1 fruit fly cellular context compared by ENCODE assay signal in genomic region chrX:11483297-11483696, dm6.
TF ChIP-seq lines count a peak whose summit lies in the region.

Uba5 (plus strand) TSS chrX:11483518.

TF ChIP-seq in whole organism, embryonic, 481 proteins besides CTCF, POLR2A, EP300 and RAD21 (continued from another document):
- TF ChIP-seq Meics (GFP tag; optimal IDR thresholded peaks at IDR 0.05; lab: Kevin White, UChicago) (no peak), sc (optimal IDR thresholded peaks at IDR 0.05; lab: Kevin White, UChicago) (no peak), sc (GFP tag; optimal IDR thresholded peaks at IDR 0.05; lab: Kevin White, UChicago) (no peak), lab (GFP tag; optimal IDR thresholded peaks at IDR 0.05; lab: Kevin White, UChicago) (no peak), tll (GFP tag; optimal IDR thresholded peaks at IDR 0.05; lab: Kevin White, UChicago) (no peak), Ets65A (GFP tag; lab: Kevin White, UChicago) (no peak), CG4707 (GFP tag; optimal IDR thresholded peaks at IDR 0.05; lab: Kevin White, UChicago) (no peak), unc-4 (GFP tag; IDR thresholded peaks at IDR 0.05; lab: Robert Waterston, UW; ENCODE audit: partially characterized antibody) (peak; percentile 49), row (GFP tag; IDR thresholded peaks at IDR 0.05; lab: Robert Waterston, UW) (no peak), Jarid2 (GFP tag; optimal IDR thresholded peaks at IDR 0.05; lab: Kevin White, UChicago) (no peak), CrebB (tag; optimal IDR thresholded peaks at IDR 0.05; lab: Kevin White, UChicago) (no peak), nerfin-2 (GFP tag; IDR thresholded peaks at IDR 0.05; lab: Robert Waterston, UW; ENCODE audit: partially characterized antibody) (no peak), CG7745 (tag; optimal IDR thresholded peaks at IDR 0.05; lab: Kevin White, UChicago) (no peak), Stat92E (GFP tag; optimal IDR thresholded peaks at IDR 0.05; lab: Kevin White, UChicago) (no peak), CG9727 (GFP tag; optimal IDR thresholded peaks at IDR 0.05; lab: Kevin White, UChicago) (no peak), Camta (GFP tag; optimal IDR thresholded peaks at IDR 0.05; lab: Kevin White, UChicago) (no peak), ap (GFP tag; IDR thresholded peaks at IDR 0.05; lab: Robert Waterston, UW) (no peak), lov (optimal IDR thresholded peaks at IDR 0.05; lab: Kevin White, UChicago) (no peak), lov (GFP tag; IDR thresholded peaks at IDR 0.05; lab: Robert Waterston, UW) (no peak), lola (GFP tag; optimal IDR thresholded peaks at IDR 0.05; lab: Kevin White, UChicago) (no peak), CG2678 (tag; optimal IDR thresholded peaks at IDR 0.05; lab: Kevin White, UChicago) (no peak), Mrtf (GFP tag; IDR thresholded peaks at IDR 0.05; lab: Robert Waterston, UW) (no peak), Bteb2 (GFP tag; optimal IDR thresholded peaks at IDR 0.05; lab: Kevin White, UChicago) (no peak), CG7357 (GFP tag; IDR thresholded peaks at IDR 0.05; lab: Robert Waterston, UW) (no peak), CG12219 (GFP tag; optimal IDR thresholded peaks at IDR 0.05; lab: Kevin White, UChicago) (no peak), Pdp1 (GFP tag; optimal IDR thresholded peaks at IDR 0.05; lab: Kevin White, UChicago) (no peak), nerfin-1 (tag; optimal IDR thresholded peaks at IDR 0.05; lab: Kevin White, UChicago) (no peak), CG1024 (GFP tag; IDR thresholded peaks at IDR 0.05; lab: Robert Waterston, UW) (no peak), CG3163 (GFP tag; optimal IDR thresholded peaks at IDR 0.05; lab: Kevin White, UChicago) (no peak), CG11560 (tag; IDR thresholded peaks at IDR 0.05; lab: Robert Waterston, UW) (no peak), al (GFP tag; IDR thresholded peaks at IDR 0.05; lab: Robert Waterston, UW) (no peak), CG17328 (GFP tag; IDR thresholded peaks at IDR 0.05; lab: Robert Waterston, UW) (no peak), pum (GFP tag; optimal IDR thresholded peaks at IDR 0.05; lab: Kevin White, UChicago) (no peak), z (GFP tag; IDR thresholded peaks at IDR 0.05; lab: Robert Waterston, UW) (no peak), CG6175 (GFP tag; IDR thresholded peaks at IDR 0.05; lab: Robert Waterston, UW) (no peak), bsh (GFP tag; optimal IDR thresholded peaks at IDR 0.05; lab: Kevin White, UChicago) (no peak), en (GFP tag; optimal IDR thresholded peaks at IDR 0.05; lab: Kevin White, UChicago) (no peak), CG15479 (GFP tag; optimal IDR thresholded peaks at IDR 0.05; lab: Kevin White, UChicago) (no peak), pb (GFP tag; optimal IDR thresholded peaks at IDR 0.05; lab: Kevin White, UChicago) (no peak), B-H1 (GFP tag; IDR thresholded peaks at IDR 0.05; lab: Robert Waterston, UW) (no peak), CG8765 (GFP tag; IDR thresholded peaks at IDR 0.05; lab: Robert Waterston, UW) (no peak), otp (GFP tag; IDR thresholded peaks at IDR 0.05; lab: Robert Waterston, UW) (no peak), dati (GFP tag; IDR thresholded peaks at IDR 0.05; lab: Robert Waterston, UW) (no peak), CG10654 (GFP tag; optimal IDR thresholded peaks at IDR 0.05; lab: Kevin White, UChicago) (no peak), H15 (GFP tag; IDR thresholded peaks at IDR 0.05; lab: Robert Waterston, UW) (no peak), Ptx1 (GFP tag; IDR thresholded peaks at IDR 0.05; lab: Robert Waterston, UW) (no peak), CG14014 (GFP tag; IDR thresholded peaks at IDR 0.05; lab: Robert Waterston, UW) (no peak), kah (GFP tag; optimal IDR thresholded peaks at IDR 0.05; lab: Kevin White, UChicago) (no peak), CG17802 (tag; optimal IDR thresholded peaks at IDR 0.05; lab: Kevin White, UChicago) (no peak), dmrt11E (tag; optimal IDR thresholded peaks at IDR 0.05; lab: Kevin White, UChicago) (no peak)
